Fruit fly (Drosophila melanogaster) whole organism, pupa: ENCODE data around the gene mRpL24.

Experiments
- CG10348 ChIP-seq: fragments of 200-800 bp; sonication (Bioruptor generic); IDR thresholded peaks from 2 replicates; pipeline ENCODE4 v1.3.6; 2022; ENCODE audit warnings: missing biosample characterization, missing genetic modification characterization
- CG12605 ChIP-seq: fragments of 200-800 bp; sonication (Bioruptor generic); IDR thresholded peaks from 2 replicates; pipeline ENCODE4 v1.3.6; 2022; ENCODE audit warnings: missing biosample characterization, missing genetic modification characterization
- CG13204 ChIP-seq: fragments of 200-800 bp; sonication (Bioruptor generic); optimal IDR thresholded peaks from 2 replicates; lab custom pipeline; 2018; ENCODE audit warnings: missing biosample characterization, mild to moderate bottlenecking, missing genetic modification characterization, moderate library complexity
- CG14655 ChIP-seq: fragments of 200-800 bp; sonication (Bioruptor generic); optimal IDR thresholded peaks from 3 replicates; lab custom pipeline; 2017; ENCODE audit warnings: mild to moderate bottlenecking, missing biosample characterization, missing genetic modification reagents, missing genetic modification characterization
- CG15710 ChIP-seq: fragments of 200-800 bp; sonication (Bioruptor generic); optimal IDR thresholded peaks from 2 replicates; lab custom pipeline; 2018; ENCODE audit warnings: missing biosample characterization, mild to moderate bottlenecking, missing genetic modification characterization, moderate library complexity
- CG17806 ChIP-seq: fragments of 200-800 bp; sonication (Bioruptor generic); optimal IDR thresholded peaks from 2 replicates; lab custom pipeline; 2018; ENCODE audit warnings: missing biosample characterization, mild to moderate bottlenecking, missing genetic modification characterization, moderate library complexity
- CG32121 ChIP-seq: fragments of 200-800 bp; sonication (Bioruptor generic); IDR thresholded peaks from 2 replicates; pipeline ENCODE4 v1.3.6; 2022; ENCODE audit warnings: missing biosample characterization, missing genetic modification characterization
- CG34367 ChIP-seq: fragments of 200-800 bp; sonication (Bioruptor generic); optimal IDR thresholded peaks from 2 replicates; lab custom pipeline; 2018; ENCODE audit warnings: missing biosample characterization, mild to moderate bottlenecking, missing genetic modification characterization
- CG4496 ChIP-seq: fragments of 200-800 bp; sonication (Bioruptor generic); IDR thresholded peaks from 3 replicates; pipeline ENCODE4 v1.3.6; 2022; ENCODE audit warnings: missing biosample characterization, missing genetic modification characterization
- CG8159 ChIP-seq: fragments of 200-800 bp; sonication (Bioruptor generic); optimal IDR thresholded peaks from 3 replicates; lab custom pipeline; 2018; ENCODE audit warnings: missing biosample characterization, mild to moderate bottlenecking, missing genetic modification characterization, moderate library complexity
- CG8301 ChIP-seq: fragments of 200-800 bp; sonication (Bioruptor generic); optimal IDR thresholded peaks from 2 replicates; lab custom pipeline; 2018; ENCODE audit warnings: missing biosample characterization, mild to moderate bottlenecking, missing genetic modification characterization
- CG9948 ChIP-seq: fragments of 200-800 bp; sonication (Bioruptor generic); optimal IDR thresholded peaks from 2 replicates; lab custom pipeline; 2018; ENCODE audit warnings: missing biosample characterization, mild to moderate bottlenecking, missing genetic modification characterization, moderate library complexity
- D1 ChIP-seq: fragments of 200-800 bp; sonication (Bioruptor generic); optimal IDR thresholded peaks from 2 replicates; lab custom pipeline; 2018; ENCODE audit warnings: missing biosample characterization, mild to moderate bottlenecking, missing genetic modification characterization, moderate library complexity
- EcR ChIP-seq: fragments of 200-800 bp; sonication (Bioruptor generic); optimal IDR thresholded peaks from 3 replicates; lab custom pipeline; 2019; ENCODE audit warnings: missing biosample characterization, missing genetic modification characterization, mild to moderate bottlenecking, moderate library complexity, missing genetic modification reagents
- Ets98B ChIP-seq: fragments of 200-800 bp; sonication (Bioruptor generic); IDR thresholded peaks from 2 replicates; pipeline ENCODE4 v1.3.6; 2022; ENCODE audit warnings: missing biosample characterization, missing genetic modification characterization
- Pif1A ChIP-seq: fragments of 200-800 bp; sonication (Bioruptor generic); optimal IDR thresholded peaks from 3 replicates; lab custom pipeline; 2016; ENCODE audit warnings: missing biosample characterization, missing genetic modification characterization
- Pif1B ChIP-seq: fragments of 200-800 bp; sonication (Bioruptor generic); optimal IDR thresholded peaks from 3 replicates; lab custom pipeline; 2016; ENCODE audit warnings: missing biosample characterization, missing genetic modification characterization
- Snoo ChIP-seq: fragments of 200-800 bp; sonication (Bioruptor generic); optimal IDR thresholded peaks from 3 replicates; lab custom pipeline; 2017; ENCODE audit warnings: missing biosample characterization, mild to moderate bottlenecking, missing genetic modification characterization, inconsistent platforms
- fd96Ca ChIP-seq: fragments of 200-800 bp; sonication (Bioruptor generic); IDR thresholded peaks from 3 replicates; pipeline ENCODE4 v1.3.6; 2022; ENCODE audit warnings: missing biosample characterization, missing genetic modification characterization
- gl ChIP-seq: fragments of 200-800 bp; sonication (Bioruptor generic); optimal IDR thresholded peaks from 2 replicates; lab custom pipeline; 2018; ENCODE audit warnings: missing biosample characterization, mild to moderate bottlenecking, missing genetic modification characterization
- rn ChIP-seq: fragments of 200-800 bp; sonication (Bioruptor generic); IDR thresholded peaks from 2 replicates; pipeline ENCODE4 v1.3.6; 2022; ENCODE audit warnings: missing biosample characterization, missing genetic modification characterization

mRpL24 gene

dm6 chr2L:4942257-4942792 lies 2.8 kb downstream of the mRpL24 start, which contains the start of gene synr:
Gene synr (plus strand): TSS chr2L:4942742.
- TF ChIP-seq CG8159 (tag; lab: Kevin White, UChicago) (peak; percentile 24), CG13204 (GFP tag; lab: Kevin White, UChicago) (no peak)

dm6 chr2L:4937060-4937459 lies 8.1 kb downstream of the mRpL24 start, which contains the start of gene Sgs1:
Gene Sgs1 (plus strand): TSS chr2L:4937409.
- TF ChIP-seq CG8159 (tag; lab: Kevin White, UChicago): no peak
- TF ChIP-seq Ets98B (GFP tag; lab: Robert Waterston, UW): no peak
- no peak for TF ChIP-seq Pif1A (GFP tag; lab: Kevin White, UChicago)
- no peak for TF ChIP-seq rn (GFP tag; lab: Robert Waterston, UW)
- TF ChIP-seq CG15710 (tag; lab: Kevin White, UChicago): no peak
- no peak for TF ChIP-seq CG9948
- TF ChIP-seq CG34367: no peak
- TF ChIP-seq Snoo (tag; lab: Kevin White, UChicago): no peak
- no peak for TF ChIP-seq fd96Ca (GFP tag; lab: Robert Waterston, UW)
- no peak for TF ChIP-seq D1 (tag; lab: Kevin White, UChicago)
- no peak for TF ChIP-seq Pif1B (GFP tag; lab: Kevin White, UChicago)
- no peak for TF ChIP-seq CG4496 (GFP tag; lab: Robert Waterston, UW)
- no peak for TF ChIP-seq CG32121 (GFP tag; lab: Robert Waterston, UW)
- TF ChIP-seq CG17806: no peak

DNA sequence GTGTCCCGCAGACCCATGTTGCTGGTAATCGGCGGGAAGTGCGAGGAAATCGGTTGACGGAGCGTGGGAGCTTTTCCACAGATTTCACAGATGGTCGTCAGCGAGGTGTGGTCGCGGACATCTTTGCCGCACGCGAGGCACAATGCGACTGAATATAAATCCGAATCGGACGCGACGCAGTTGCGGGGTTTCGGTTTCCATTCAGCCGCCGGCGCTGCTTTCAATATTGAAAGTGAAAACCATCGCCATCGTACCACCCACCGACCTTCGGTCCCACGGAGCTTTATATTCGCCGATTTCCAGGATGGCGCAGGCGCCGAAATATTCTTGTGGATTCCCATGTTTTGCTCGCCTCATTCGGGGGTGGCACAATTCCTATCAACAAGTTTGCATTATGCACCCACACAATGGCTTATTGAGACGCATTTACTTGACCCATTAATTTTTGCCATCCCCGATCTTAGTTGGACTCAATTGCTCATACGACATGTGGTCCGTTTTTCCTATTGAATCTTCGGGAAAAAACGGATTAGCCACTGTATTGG lies 8.8 kb downstream of the mRpL24 start, which contains the start of gene hoe2:
TSS of gene hoe2 (minus strand) at position 126 of the 545 bp plus-strand sequence.
- TF ChIP-seq Pif1A (GFP tag; lab: Kevin White, UChicago): no peak
- TF ChIP-seq CG12605: peak; percentile 60; the same call in 1 of the 2 replicates

- TF ChIP-seq Pif1A (GFP tag; lab: Kevin White, UChicago): no peak
- no peak for TF ChIP-seq CG8301
- TF ChIP-seq CG32121 (GFP tag; lab: Robert Waterston, UW): no peak
- no peak for TF ChIP-seq CG13204 (GFP tag; lab: Kevin White, UChicago)
- TF ChIP-seq EcR (GFP tag; lab: Kevin White, UChicago): no peak
- no peak for TF ChIP-seq CG14655 (GFP tag; lab: Kevin White, UChicago)
- no peak for TF ChIP-seq CG34367
- TF ChIP-seq CG9948: no peak
- TF ChIP-seq CG17806: no peak
- no peak for TF ChIP-seq D1 (tag; lab: Kevin White, UChicago)
- TF ChIP-seq CG10348 (GFP tag; lab: Robert Waterston, UW): no peak
- no peak for TF ChIP-seq gl
- no peak for TF ChIP-seq CG4496 (GFP tag; lab: Robert Waterston, UW)
- no peak for TF ChIP-seq Snoo (tag; lab: Kevin White, UChicago)
- TF ChIP-seq fd96Ca (GFP tag; lab: Robert Waterston, UW): no peak
- no peak for TF ChIP-seq CG8159 (tag; lab: Kevin White, UChicago)
Measured at dm6 chr2L:4932284-4932683, 12.9 kb downstream of the mRpL24 start, which contains the start of gene hoe1. Gene hoe1 (minus strand): TSS chr2L:4932384.

DNA sequence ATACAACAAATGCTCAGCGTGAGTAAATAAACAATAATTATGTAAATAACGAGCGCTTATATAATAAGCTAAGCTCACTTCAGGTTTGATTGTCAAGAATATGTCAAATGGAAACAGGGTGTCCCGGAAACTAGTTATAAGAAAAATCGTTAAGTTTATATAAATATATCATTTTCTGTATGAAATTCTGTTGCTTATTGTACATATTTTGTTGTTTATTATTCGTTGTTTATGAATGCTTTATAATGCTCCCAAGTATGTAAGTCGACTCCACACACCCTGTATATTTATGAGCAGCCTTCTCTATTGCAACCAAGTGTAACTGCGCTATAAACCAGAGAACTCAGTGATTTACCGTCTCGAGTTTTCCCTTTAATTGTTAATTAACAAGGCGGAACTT lies 14.6 kb downstream of the mRpL24 start:
- TF ChIP-seq CG17806: no peak
- TF ChIP-seq CG12605: peak; percentile 57; the same call in 1 of the 2 replicates
- peak; percentile 14 for TF ChIP-seq CG14655 (GFP tag; lab: Kevin White, UChicago)
- TF ChIP-seq CG32121 (GFP tag; lab: Robert Waterston, UW): peak; percentile 31; the same call in 1 of the 2 replicates
- peak; percentile 35; the same call in 2 of the 3 replicates for TF ChIP-seq CG4496 (GFP tag; lab: Robert Waterston, UW)
- peak; percentile 54; the same call in 1 of the 2 replicates for TF ChIP-seq Ets98B (GFP tag; lab: Robert Waterston, UW)
- TF ChIP-seq CG9948: no peak

- peak; percentile 28; the same call in 1 of the 2 replicates for TF ChIP-seq CG12605
- no peak for TF ChIP-seq fd96Ca (GFP tag; lab: Robert Waterston, UW)
- peak; percentile 55; the same call in 2 of the 3 replicates for TF ChIP-seq CG4496 (GFP tag; lab: Robert Waterston, UW)
Measured at dm6 chr2L:4928340-4928739, 16.8 kb downstream of the mRpL24 start.

DNA sequence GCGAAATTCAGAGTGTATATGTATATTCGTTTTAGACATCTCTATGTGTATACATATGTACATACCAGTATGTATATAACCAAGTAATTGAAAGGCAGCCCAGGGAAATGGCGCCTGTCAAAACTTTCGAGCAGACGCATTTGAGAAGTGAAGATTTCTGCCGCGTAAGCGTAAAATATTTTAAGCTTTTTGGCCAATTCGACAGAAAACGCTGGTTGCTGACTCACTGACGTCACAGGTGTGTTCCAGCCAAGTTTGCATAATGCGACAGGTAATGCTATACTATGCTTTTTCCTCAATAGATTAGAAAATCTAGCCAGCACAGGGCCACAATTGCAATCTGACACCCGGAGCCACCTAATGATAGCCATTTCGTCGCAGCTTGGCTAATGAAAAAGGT lies 28.4 kb downstream of the mRpL24 start:
- TF ChIP-seq EcR (GFP tag; lab: Kevin White, UChicago) (no peak), Snoo (tag; lab: Kevin White, UChicago) (no peak)
